Worm (Caenorhabditis elegans) whole organism, L2 larva: ENCODE results near the gene snu-13.

ENCODE experiments used
- ama-1 ChIP-seq: fragments of 150-350 bp; optimal IDR thresholded peaks from 2 replicates; lab custom pipeline; 2018; ENCODE audit warnings: inconsistent platforms
- egl-27 ChIP-seq: sonication (generic microtip); optimal IDR thresholded peaks from 3 replicates; lab custom pipeline; 2017; ENCODE audit warnings: missing biosample characterization, missing genetic modification reagents, missing genetic modification characterization
- lsy-2 ChIP-seq, 2 experiments: fragments of 150-350 bp in 1 of 2; sonication (generic microtip) in 1 of 2; optimal IDR thresholded peaks; 2 replicates each; lab custom pipeline; 2014 to 2017; ENCODE audit warnings: missing biosample characterization in 2 of 2, missing genetic modification characterization in 2 of 2
- unc-62 ChIP-seq: fragments of 150-350 bp; optimal IDR thresholded peaks from 2 replicates; lab custom pipeline; 2014; ENCODE audit warnings: missing biosample characterization, missing genetic modification reagents, missing genetic modification characterization
- zag-1 ChIP-seq: fragments of 150-350 bp; optimal IDR thresholded peaks from 2 replicates; lab custom pipeline; 2014; ENCODE audit warnings: missing biosample characterization, missing genetic modification characterization

ce11 chrII:10653559-10653958, 4.9 kb downstream of the snu-13 start:
- no peak for TF ChIP-seq unc-62 (GFP tag; lab: Kevin White, UChicago)
- TF ChIP-seq lsy-2 (tag; optimal IDR thresholded peaks at IDR 0.05; lab: Kevin White, UChicago): no peak
- no peak for TF ChIP-seq zag-1
- no peak for TF ChIP-seq egl-27 (tag; lab: Kevin White, UChicago)
- TF ChIP-seq ama-1 (lab: Kevin White, UChicago): no peak
